Fruit fly (Drosophila melanogaster) whole organism, embryonic: ENCODE measurements around the gene CG2104.

ENCODE experiments used
- B-H2 ChIP-seq: fragments of 200-800 bp; sonication (Bioruptor generic); optimal IDR thresholded peaks from 2 replicates; lab custom pipeline; 2018; ENCODE audit warnings: missing biosample characterization, mild to moderate bottlenecking, missing genetic modification characterization
- CG10267 ChIP-seq: fragments of 200-800 bp; sonication (Bioruptor generic); optimal IDR thresholded peaks from 2 replicates; lab custom pipeline; 2018; ENCODE audit warnings: missing biosample characterization, mild to moderate bottlenecking, missing genetic modification characterization, moderate library complexity
- CG10366 ChIP-seq: fragments of 200-800 bp; sonication (Bioruptor generic); IDR thresholded peaks from 2 replicates; pipeline ENCODE4 v1.3.6; 2022; ENCODE audit warnings: missing biosample characterization, missing genetic modification characterization
- CG10543 ChIP-seq: fragments of 200-800 bp; sonication (Bioruptor generic); optimal IDR thresholded peaks from 3 replicates; lab custom pipeline; 2017; ENCODE audit warnings: missing biosample characterization, mild to moderate bottlenecking, missing genetic modification characterization, moderate library complexity
- CG12744 ChIP-seq: fragments of 200-800 bp; sonication (Bioruptor generic); optimal IDR thresholded peaks from 2 replicates; lab custom pipeline; 2016; ENCODE audit warnings: missing biosample characterization, missing genetic modification characterization
- CG12942 ChIP-seq: fragments of 200-800 bp; sonication (Bioruptor generic); optimal IDR thresholded peaks from 3 replicates; lab custom pipeline; 2016; ENCODE audit warnings: missing biosample characterization, missing genetic modification characterization
- CG14014 ChIP-seq: fragments of 200-800 bp; sonication (Bioruptor generic); IDR thresholded peaks from 2 replicates; pipeline ENCODE4 v1.3.6; 2022; ENCODE audit warnings: missing biosample characterization, missing genetic modification characterization
- CG14667 ChIP-seq: fragments of 200-800 bp; sonication (Bioruptor generic); IDR thresholded peaks from 2 replicates; pipeline ENCODE4 v1.3.6; 2022; ENCODE audit warnings: missing biosample characterization, missing genetic modification characterization
- CG1529 ChIP-seq: fragments of 200-800 bp; sonication (Bioruptor generic); optimal IDR thresholded peaks from 3 replicates; lab custom pipeline; 2018; ENCODE audit warnings: missing biosample characterization, missing genetic modification characterization
- CG16779 ChIP-seq: fragments of 200-800 bp; sonication (Bioruptor generic); IDR thresholded peaks from 2 replicates; pipeline ENCODE4 v1.3.6; 2022; ENCODE audit warnings: missing biosample characterization, missing genetic modification characterization
- CG17385 ChIP-seq: fragments of 200-800 bp; sonication (Bioruptor generic); optimal IDR thresholded peaks from 3 replicates; lab custom pipeline; 2018; ENCODE audit warnings: missing biosample characterization, mild to moderate bottlenecking, missing genetic modification characterization
- CG1832 ChIP-seq: fragments of 200-800 bp; sonication (Bioruptor generic); optimal IDR thresholded peaks from 2 replicates; lab custom pipeline; 2017; ENCODE audit warnings: missing biosample characterization, mild to moderate bottlenecking, missing genetic modification characterization, inconsistent platforms
- CG18619 ChIP-seq: fragments of 200-800 bp; sonication (Bioruptor generic); optimal IDR thresholded peaks from 3 replicates; lab custom pipeline; 2017; ENCODE audit warnings: missing biosample characterization, mild to moderate bottlenecking, missing genetic modification characterization
- CG2199 ChIP-seq: fragments of 200-800 bp; sonication (Bioruptor generic); IDR thresholded peaks from 3 replicates; pipeline ENCODE4 v1.3.6; 2022; ENCODE audit warnings: missing biosample characterization, missing genetic modification characterization
- CG30020 ChIP-seq: fragments of 200-800 bp; optimal IDR thresholded peaks from 2 replicates; lab custom pipeline; 2019; ENCODE audit warnings: missing biosample characterization, mild to moderate bottlenecking, missing genetic modification characterization, moderate library complexity
- CG4328 ChIP-seq: fragments of 200-800 bp; sonication (Bioruptor generic); optimal IDR thresholded peaks from 3 replicates; lab custom pipeline; 2017; ENCODE audit warnings: missing biosample characterization, missing genetic modification reagents, missing genetic modification characterization
- CG7839 ChIP-seq: fragments of 200-800 bp; sonication (Bioruptor generic); optimal IDR thresholded peaks from 3 replicates; lab custom pipeline; 2018; ENCODE audit warnings: missing biosample characterization, mild to moderate bottlenecking, missing genetic modification characterization, moderate library complexity
- CG7963 ChIP-seq: fragments of 200-800 bp; sonication (Bioruptor generic); IDR thresholded peaks from 3 replicates; pipeline ENCODE4 v1.3.6; 2022; ENCODE audit warnings: missing biosample characterization, missing genetic modification characterization; ENCODE audit not compliant: partially characterized antibody
- CG8359 ChIP-seq: fragments of 200-800 bp; sonication (Bioruptor generic); optimal IDR thresholded peaks from 2 replicates; lab custom pipeline; 2017; ENCODE audit warnings: missing biosample characterization, mild to moderate bottlenecking, missing genetic modification characterization, borderline replicate concordance
- CG9215 ChIP-seq: fragments of 200-800 bp; sonication (Bioruptor generic); IDR thresholded peaks from 2 replicates; pipeline ENCODE4 v1.3.6; 2022; ENCODE audit warnings: missing biosample characterization, missing genetic modification characterization
- CoRest ChIP-seq: fragments of 200-800 bp; sonication (Bioruptor generic); optimal IDR thresholded peaks from 3 replicates; lab custom pipeline; 2018; ENCODE audit warnings: missing biosample characterization, mild to moderate bottlenecking, missing genetic modification characterization, moderate library complexity
- Dbx ChIP-seq: fragments of 200-800 bp; sonication (Bioruptor generic); IDR thresholded peaks from 3 replicates; pipeline ENCODE4 v1.3.6; 2022; ENCODE audit warnings: missing biosample characterization, missing genetic modification characterization
- Dll ChIP-seq: fragments of 200-800 bp; sonication (Bioruptor generic); IDR thresholded peaks from 4 replicates; pipeline ENCODE4 v1.3.6; 2022; ENCODE audit warnings: missing biosample characterization, missing genetic modification characterization; ENCODE audit not compliant: partially characterized antibody
- Ets97D ChIP-seq: fragments of 200-800 bp; sonication (Bioruptor generic); optimal IDR thresholded peaks from 3 replicates; lab custom pipeline; 2016; ENCODE audit warnings: missing biosample characterization, missing genetic modification characterization
- Fer3 ChIP-seq: fragments of 200-800 bp; sonication (Bioruptor generic); optimal IDR thresholded peaks from 2 replicates; lab custom pipeline; 2018; ENCODE audit warnings: missing biosample characterization, mild to moderate bottlenecking, missing genetic modification characterization, moderate library complexity
- HLH4C ChIP-seq: fragments of 200-800 bp; sonication (Bioruptor generic); IDR thresholded peaks from 3 replicates; pipeline ENCODE4 v1.3.6; 2022; ENCODE audit warnings: missing biosample characterization, missing genetic modification characterization; ENCODE audit not compliant: partially characterized antibody
- HLH54F ChIP-seq: fragments of 200-800 bp; sonication (Bioruptor generic); optimal IDR thresholded peaks from 3 replicates; lab custom pipeline; 2016; ENCODE audit warnings: missing biosample characterization, missing genetic modification characterization
- Hand ChIP-seq: fragments of 200-800 bp; sonication (Bioruptor generic); optimal IDR thresholded peaks from 2 replicates; lab custom pipeline; 2017; ENCODE audit warnings: mild to moderate bottlenecking, missing biosample characterization, missing genetic modification reagents, missing genetic modification characterization
- Hr39 ChIP-seq: fragments of >200 bp; optimal IDR thresholded peaks from 2 replicates; lab custom pipeline; 2017
- NC2β ChIP-seq: fragments of 200-800 bp; sonication (Bioruptor generic); optimal IDR thresholded peaks from 2 replicates; lab custom pipeline; 2016; ENCODE audit warnings: missing biosample characterization, missing genetic modification characterization
- Nf-YA ChIP-seq: fragments of 200-800 bp; sonication (Bioruptor generic); IDR thresholded peaks from 2 replicates; pipeline ENCODE4 v1.3.6; 2022; ENCODE audit warnings: missing biosample characterization, missing genetic modification characterization
- Nf-YB ChIP-seq: fragments of 200-800 bp; sonication (Bioruptor generic); optimal IDR thresholded peaks from 3 replicates; lab custom pipeline; 2019; ENCODE audit warnings: missing biosample characterization, mild to moderate bottlenecking, missing genetic modification characterization, moderate library complexity
- Nf-YC ChIP-seq: fragments of 200-800 bp; optimal IDR thresholded peaks from 3 replicates; lab custom pipeline; 2019; ENCODE audit warnings: missing biosample characterization, mild to moderate bottlenecking, missing genetic modification characterization, moderate library complexity
- Oli ChIP-seq: fragments of 200-800 bp; sonication (Bioruptor generic); optimal IDR thresholded peaks from 2 replicates; lab custom pipeline; 2018; ENCODE audit warnings: missing biosample characterization, mild to moderate bottlenecking, missing genetic modification characterization, moderate library complexity
- Optix ChIP-seq: fragments of 200-800 bp; sonication (Bioruptor generic); IDR thresholded peaks from 3 replicates; pipeline ENCODE4 v1.3.6; 2022; ENCODE audit warnings: missing biosample characterization, missing genetic modification characterization
- Spps ChIP-seq: fragments of 200-800 bp; sonication (Bioruptor generic); optimal IDR thresholded peaks from 2 replicates; lab custom pipeline; 2018; ENCODE audit warnings: missing biosample characterization, mild to moderate bottlenecking, missing genetic modification characterization
- aop ChIP-seq: fragments of 200-800 bp; sonication (Bioruptor generic); IDR thresholded peaks from 2 replicates; pipeline ENCODE4 v1.3.6; 2022; ENCODE audit warnings: missing biosample characterization, missing genetic modification characterization
- gem ChIP-seq: fragments of 200-800 bp; sonication (Bioruptor generic); optimal IDR thresholded peaks from 2 replicates; lab custom pipeline; 2019; ENCODE audit warnings: missing biosample characterization, mild to moderate bottlenecking, missing genetic modification characterization, moderate library complexity
- gt ChIP-seq: fragments of 200-800 bp; sonication (Bioruptor generic); IDR thresholded peaks from 2 replicates; pipeline ENCODE4 v1.3.6; 2022; ENCODE audit warnings: missing biosample characterization, missing genetic modification characterization
- hth ChIP-seq: fragments of >200 bp; optimal IDR thresholded peaks from 2 replicates; lab custom pipeline; 2017; ENCODE audit warnings: inconsistent platforms
- klu ChIP-seq: fragments of 200-800 bp; sonication (Bioruptor generic); IDR thresholded peaks from 2 replicates; pipeline ENCODE4 v1.3.6; 2022; ENCODE audit warnings: missing biosample characterization, missing genetic modification characterization
- lab ChIP-seq: fragments of 200-800 bp; sonication (Bioruptor generic); optimal IDR thresholded peaks from 3 replicates; lab custom pipeline; 2017; ENCODE audit warnings: missing biosample characterization, missing genetic modification characterization, mild to moderate bottlenecking, moderate library complexity, missing genetic modification reagents
- onecut ChIP-seq: fragments of 200-800 bp; sonication (Bioruptor generic); IDR thresholded peaks from 2 replicates; pipeline ENCODE4 v1.3.6; 2022; ENCODE audit warnings: missing biosample characterization, missing genetic modification characterization
- phol ChIP-seq: fragments of 200-800 bp; sonication (Bioruptor generic); optimal IDR thresholded peaks from 3 replicates; lab custom pipeline; 2018; ENCODE audit warnings: missing biosample characterization, mild to moderate bottlenecking, missing genetic modification characterization, moderate library complexity
- pum ChIP-seq: fragments of 200-800 bp; sonication (Bioruptor generic); optimal IDR thresholded peaks from 2 replicates; lab custom pipeline; 2016; ENCODE audit warnings: missing biosample characterization, missing genetic modification characterization
- salm ChIP-seq: fragments of 200-800 bp; sonication (Bioruptor generic); optimal IDR thresholded peaks from 2 replicates; lab custom pipeline; 2018; ENCODE audit warnings: missing biosample characterization, mild to moderate bottlenecking, missing genetic modification characterization
- slbo ChIP-seq: fragments of 200-800 bp; sonication (Bioruptor generic); IDR thresholded peaks from 2 replicates; pipeline ENCODE4 v1.3.6; 2022; ENCODE audit warnings: missing biosample characterization, missing genetic modification characterization
- tin ChIP-seq: fragments of 200-800 bp; sonication (Bioruptor generic); optimal IDR thresholded peaks from 3 replicates; lab custom pipeline; 2016; ENCODE audit warnings: missing biosample characterization, missing genetic modification characterization
- vnd ChIP-seq: fragments of 200-800 bp; sonication (Bioruptor generic); IDR thresholded peaks from 3 replicates; pipeline ENCODE4 v1.3.6; 2022; ENCODE audit warnings: missing biosample characterization, missing genetic modification characterization; ENCODE audit not compliant: partially characterized antibody
- zfh2 ChIP-seq: fragments of 200-800 bp; sonication (Bioruptor generic); optimal IDR thresholded peaks from 2 replicates; lab custom pipeline; 2016; ENCODE audit warnings: missing biosample characterization, missing genetic modification characterization

CG2104 gene

dm6 chr3R:5705469-5706067 is 12.5 kb upstream of the CG2104 start (continued):
- TF ChIP-seq slbo (GFP tag; lab: Robert Waterston, UW) (peak; percentile 22; the same call in 1 of the 2 replicates), Dll (GFP tag; lab: Robert Waterston, UW) (no peak), Spps (tag; lab: Kevin White, UChicago) (peak; percentile 49), CG10543 (peak; percentile 66), CG7963 (GFP tag; lab: Robert Waterston, UW) (no peak), gt (GFP tag; lab: Robert Waterston, UW) (peak; percentile 38; the same call in 1 of the 2 replicates), HLH4C (GFP tag; lab: Robert Waterston, UW) (no peak), HLH54F (GFP tag; lab: Kevin White, UChicago) (peak; percentile 8), CG9215 (GFP tag; lab: Robert Waterston, UW) (peak; percentile 35; the same call in 1 of the 2 replicates), CG7839 (tag; lab: Kevin White, UChicago) (peak; percentile 74), lab (GFP tag; lab: Kevin White, UChicago) (peak; percentile 66), CG18619 (GFP tag; lab: Kevin White, UChicago) (peak; percentile 59), gem (peak; percentile 82), CG1832 (GFP tag; lab: Kevin White, UChicago) (no peak), Fer3 (no peak), Nf-YC (tag; lab: Kevin White, UChicago) (no peak), CG8359 (GFP tag; lab: Kevin White, UChicago) (no peak), vnd (GFP tag; lab: Robert Waterston, UW) (no peak), CG10366 (GFP tag; lab: Robert Waterston, UW) (peak; percentile 17; the same call in 1 of the 2 replicates), hth (no peak), CoRest (tag; lab: Kevin White, UChicago) (peak; percentile 80), pum (GFP tag; lab: Kevin White, UChicago) (peak; percentile 2), aop (no peak), CG12942 (GFP tag; lab: Kevin White, UChicago) (no peak), onecut (GFP tag; lab: Robert Waterston, UW) (peak; percentile 43; the same call in 1 of the 2 replicates), CG14667 (GFP tag; lab: Robert Waterston, UW) (no peak), Hr39 (lab: Kevin White, UChicago) (no peak), Optix (GFP tag; lab: Robert Waterston, UW) (no peak), NC2β (GFP tag; lab: Kevin White, UChicago) (no peak), CG16779 (GFP tag; lab: Robert Waterston, UW) (no peak), Dbx (GFP tag; lab: Robert Waterston, UW) (0 out of 3 replicates have a peak, but pooled peaks have one; percentile 42), zfh2 (GFP tag; lab: Kevin White, UChicago) (no peak), CG4328 (GFP tag; lab: Kevin White, UChicago) (peak; percentile 58), CG1529 (peak; percentile 58), tin (GFP tag; lab: Kevin White, UChicago) (peak; percentile 47), Hand (GFP tag; lab: Kevin White, UChicago) (peak; percentile 37), Nf-YB (GFP tag; lab: Kevin White, UChicago) (peak; percentile 53), klu (GFP tag; lab: Robert Waterston, UW) (peak; percentile 38; the same call in 1 of the 2 replicates), CG12744 (GFP tag; lab: Kevin White, UChicago) (no peak), salm (peak; percentile 24), B-H2 (no peak), CG17385 (GFP tag; lab: Kevin White, UChicago) (peak; percentile 76), CG30020 (tag; lab: Kevin White, UChicago) (peak; percentile 18), CG10267 (peak; percentile 70), Nf-YA (GFP tag; lab: Robert Waterston, UW) (peak; percentile 30; the same call in 1 of the 2 replicates), Ets97D (GFP tag; lab: Kevin White, UChicago) (no peak), phol (tag; lab: Kevin White, UChicago) (peak; percentile 80), CG2199 (GFP tag; lab: Robert Waterston, UW) (no peak), Oli (peak; percentile 76), CG14014 (0 out of 2 replicates have a peak, but pooled peaks have one; percentile 10)
